Worm (Caenorhabditis elegans) whole organism, mixed stage, embryonic: Measurements from ENCODE around the gene srd-46.

Source experiments
- blmp-1 ChIP-seq: fragments of 150-350 bp; optimal IDR thresholded peaks from 2 replicates; lab custom pipeline; 2014; ENCODE audit warnings: missing biosample characterization, missing genetic modification characterization
- ceh-83 ChIP-seq: fragments of 200-800 bp; sonication (Bioruptor generic); optimal IDR thresholded peaks from 2 replicates; lab custom pipeline; 2018; ENCODE audit warnings: mild to moderate bottlenecking, missing genetic modification characterization, missing compliant biosample characterization
- ces-1 ChIP-seq: fragments of 150-350 bp; optimal IDR thresholded peaks from 2 replicates; lab custom pipeline; 2014; ENCODE audit warnings: missing biosample characterization, missing genetic modification reagents, missing genetic modification characterization
- elt-1 ChIP-seq: sonication (generic microtip); optimal IDR thresholded peaks from 2 replicates; lab custom pipeline; 2017; ENCODE audit warnings: missing genetic modification characterization, mild to moderate bottlenecking, missing compliant biosample characterization, antibody characterized with exemption, moderate library complexity, borderline replicate concordance; ENCODE audit not compliant: insufficient read depth
- nhr-28 ChIP-seq: fragments of 150-350 bp; optimal IDR thresholded peaks from 2 replicates; lab custom pipeline; 2014; ENCODE audit warnings: missing biosample characterization, missing genetic modification characterization
- snpc-4 ChIP-seq: fragments of 150-350 bp; optimal IDR thresholded peaks from 2 replicates; lab custom pipeline; 2014; ENCODE audit warnings: missing biosample characterization, missing genetic modification characterization
- tbx-8 ChIP-seq: fragments of 200-800 bp; sonication (Bioruptor generic); optimal IDR thresholded peaks from 2 replicates; lab custom pipeline; 2018; ENCODE audit warnings: mild to moderate bottlenecking, missing genetic modification characterization, moderate library complexity, missing compliant biosample characterization
- unc-62 ChIP-seq: fragments of 150-350 bp; optimal IDR thresholded peaks from 2 replicates; lab custom pipeline; 2014; ENCODE audit warnings: missing biosample characterization, missing genetic modification reagents, missing genetic modification characterization
- ztf-11 ChIP-seq: fragments of 150-350 bp; optimal IDR thresholded peaks from 2 replicates; lab custom pipeline; 2014; ENCODE audit warnings: missing biosample characterization, missing genetic modification characterization

DNA sequence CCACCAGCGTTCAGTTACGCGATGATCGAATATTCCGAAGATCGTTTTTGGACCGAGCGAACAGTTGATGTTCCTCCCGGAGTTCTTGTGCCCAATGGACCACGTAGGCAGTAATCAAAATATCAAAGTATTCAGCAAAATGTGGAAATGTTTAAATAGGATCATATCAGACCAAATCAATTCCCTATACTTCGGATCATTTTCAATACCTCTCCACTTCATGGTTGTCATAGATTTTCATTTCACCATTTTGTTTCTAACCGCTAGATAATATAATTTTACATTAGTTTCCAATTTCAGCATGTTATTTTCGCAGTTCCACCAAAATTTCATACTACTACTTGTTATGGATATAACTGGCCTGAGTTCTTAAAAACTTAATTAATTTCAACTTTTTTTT is 14.3 kb upstream of the srd-46 start:
- TF ChIP-seq elt-1 (tag; lab: Kevin White, UChicago) (no peak), nhr-28 (tag; lab: Kevin White, UChicago) (no peak), tbx-8 (GFP tag; lab: Kevin White, UChicago) (no peak), ces-1 (no peak), ztf-11 (no peak), snpc-4 (tag; lab: Kevin White, UChicago) (no peak), blmp-1 (tag; lab: Kevin White, UChicago) (no peak), ceh-83 (GFP tag; lab: Kevin White, UChicago) (no peak), unc-62 (GFP tag; lab: Kevin White, UChicago) (no peak)
